Worm (Caenorhabditis elegans): ENCODE measurements around the gene dop-3.

- no peak for TF ChIP-seq C17E4.6 (GFP tag; IDR thresholded peaks at IDR 0.05)
- no peak for TF ChIP-seq ekl-4 (GFP tag; IDR thresholded peaks at IDR 0.05)
- no peak for TF ChIP-seq lin-40 (tag; optimal IDR thresholded peaks at IDR 0.05)
- TF ChIP-seq mes-4 (tag; optimal IDR thresholded peaks at IDR 0.05) = no peak
- peak; percentile 79 to 80 for TF ChIP-seq let-607 (tag; optimal IDR thresholded peaks at IDR 0.05)
- no peak for TF ChIP-seq K11D2.4 (GFP tag; IDR thresholded peaks at IDR 0.05)
- TF ChIP-seq aptf-3 (GFP tag; IDR thresholded peaks at IDR 0.05) = no peak
- TF ChIP-seq dpl-1 (GFP tag; optimal IDR thresholded peaks at IDR 0.05) = no peak
- no peak for TF ChIP-seq nfya-1 (tag; optimal IDR thresholded peaks at IDR 0.05; ENCODE audit: borderline replicate concordance, insufficient read depth)
- no peak for TF ChIP-seq xnd-1 (tag; optimal IDR thresholded peaks at IDR 0.05)
- TF ChIP-seq unc-62 (GFP tag; optimal IDR thresholded peaks at IDR 0.05) = peak; percentile 70
- no peak for TF ChIP-seq lsy-27 (tag; optimal IDR thresholded peaks at IDR 0.05; ENCODE audit: borderline replicate concordance, insufficient read depth)
- no peak for TF ChIP-seq dox-1 (GFP tag; IDR thresholded peaks at IDR 0.05)
These were observed 51.0 kb downstream of the dop-3 start, which contains the start of gene ets-4 for ce11 chrX:6518537-6518936.
